Worm (Caenorhabditis elegans) whole organism, young adult: ENCODE measurements around the gene ZK856.11.

Experiments used
- B0019.2 ChIP-seq: fragments of 200-800 bp; sonication (Bioruptor generic); conservative IDR thresholded peaks from 2 replicates; pipeline ENCODE4 v1.3.6; 2022; ENCODE audit warnings: missing genetic modification reagents, missing genetic modification characterization, missing compliant biosample characterization
- B0035.1 ChIP-seq: sonication (generic microtip); optimal IDR thresholded peaks from 2 replicates; lab custom pipeline; 2016; ENCODE audit warnings: missing genetic modification characterization, mild to moderate bottlenecking, missing compliant biosample characterization, missing genotype, missing genetic modification reagents
- B0336.3 ChIP-seq: fragments of 200-800 bp; sonication (Bioruptor generic); IDR thresholded peaks from 2 replicates; pipeline ENCODE4 v1.3.6; 2022; ENCODE audit warnings: missing genetic modification characterization, missing compliant biosample characterization
- C06A6.2 ChIP-seq: fragments of 200-800 bp; sonication (Bioruptor generic); conservative IDR thresholded peaks from 2 replicates; pipeline ENCODE4 v1.3.6; 2022; ENCODE audit warnings: missing genetic modification characterization, missing compliant biosample characterization
- D2030.7 ChIP-seq: fragments of 200-800 bp; sonication (Bioruptor generic); IDR thresholded peaks from 2 replicates; pipeline ENCODE4 v1.3.6; 2022; ENCODE audit warnings: missing genetic modification reagents, missing genetic modification characterization, missing compliant biosample characterization
- F22D6.2 ChIP-seq: sonication (generic microtip); optimal IDR thresholded peaks from 2 replicates; lab custom pipeline; 2016; ENCODE audit warnings: mild to moderate bottlenecking, missing genetic modification characterization, missing compliant biosample characterization
- F37B4.10 ChIP-seq: fragments of 200-800 bp; sonication (Bioruptor generic); IDR thresholded peaks from 2 replicates; pipeline ENCODE4 v1.3.6; 2022; ENCODE audit warnings: missing genetic modification characterization, missing compliant biosample characterization
- F49E8.2 ChIP-seq: sonication (generic microtip); optimal IDR thresholded peaks from 3 replicates; lab custom pipeline; 2017; ENCODE audit warnings: missing genetic modification characterization, mild to moderate bottlenecking, missing compliant biosample characterization, antibody characterized with exemption, moderate library complexity; ENCODE audit not compliant: insufficient read depth
- F57C9.4 ChIP-seq: sonication (generic microtip); optimal IDR thresholded peaks from 2 replicates; lab custom pipeline; 2017; ENCODE audit warnings: mild to moderate bottlenecking, missing genetic modification characterization, missing compliant biosample characterization
- K12H6.12 ChIP-seq: fragments of 200-800 bp; sonication (Bioruptor generic); optimal IDR thresholded peaks from 2 replicates; lab custom pipeline; 2018; ENCODE audit warnings: mild to moderate bottlenecking, missing genetic modification characterization, missing compliant biosample characterization
- T07F8.4 ChIP-seq: sonication (generic microtip); optimal IDR thresholded peaks from 2 replicates; lab custom pipeline; 2016; ENCODE audit warnings: mild to moderate bottlenecking, missing genetic modification characterization, moderate library complexity, missing compliant biosample characterization
- T26A5.8 ChIP-seq: sonication (generic microtip); optimal IDR thresholded peaks from 2 replicates; lab custom pipeline; 2016; ENCODE audit warnings: missing genetic modification characterization, missing compliant biosample characterization
- Y56A3A.18 ChIP-seq: fragments of 200-800 bp; sonication (Bioruptor generic); IDR thresholded peaks from 2 replicates; pipeline ENCODE4 v1.3.6; 2022; ENCODE audit warnings: missing genetic modification reagents, missing genetic modification characterization, missing compliant biosample characterization
- Y67H2A.10 ChIP-seq: fragments of 200-800 bp; sonication (Bioruptor generic); conservative IDR thresholded peaks from 2 replicates; pipeline ENCODE4 v1.3.6; 2022; ENCODE audit warnings: missing genetic modification reagents, missing genetic modification characterization, missing compliant biosample characterization
- Y95B8A.8 ChIP-seq: fragments of 200-800 bp; sonication (Bioruptor generic); IDR thresholded peaks from 2 replicates; pipeline ENCODE4 v1.3.6; 2022; ENCODE audit warnings: missing genetic modification reagents, missing genetic modification characterization, missing compliant biosample characterization
- ama-1 ChIP-seq, 3 experiments: fragments of 150-350 bp in 1 of 3; sonication (generic microtip) in 2 of 3; optimal IDR thresholded peaks; 2 replicates each; lab custom pipeline; 2014 to 2018; ENCODE audit warnings: missing biosample characterization in 2 of 3, missing genetic modification characterization in 2 of 3, missing genetic modification reagents in 2 of 3
- aptf-2 ChIP-seq: fragments of 200-800 bp; sonication (Bioruptor generic); conservative IDR thresholded peaks from 2 replicates; pipeline ENCODE4 v1.3.6; 2022; ENCODE audit warnings: missing genetic modification reagents, missing genetic modification characterization, missing compliant biosample characterization
- attf-3 ChIP-seq: fragments of 200-800 bp; sonication (Bioruptor generic); conservative IDR thresholded peaks from 2 replicates; pipeline ENCODE4 v1.3.6; 2022; ENCODE audit warnings: missing genetic modification reagents, missing genetic modification characterization, missing compliant biosample characterization
- ccch-3 ChIP-seq: fragments of 200-800 bp; sonication (Bioruptor generic); optimal IDR thresholded peaks from 2 replicates; lab custom pipeline; 2018; ENCODE audit warnings: mild to moderate bottlenecking, missing genetic modification characterization, missing compliant biosample characterization
- cebp-1 ChIP-seq, 2 experiments: fragments of 200-800 bp in 1 of 2; sonication (Bioruptor generic) in 1 of 2; sonication (generic microtip) in 1 of 2; IDR thresholded peaks in 1 of 2; optimal IDR thresholded peaks in 1 of 2; 2 replicates each; pipeline versions ENCODE4 v1.3.6 to Lab custom; 2017 to 2022; ENCODE audit warnings: missing compliant biosample characterization in 2 of 2, missing genetic modification characterization in 2 of 2, mild to moderate bottlenecking in 1 of 2, missing genetic modification reagents in 1 of 2, moderate library complexity in 1 of 2
- ceh-58 ChIP-seq: fragments of 200-800 bp; sonication (Bioruptor generic); IDR thresholded peaks from 2 replicates; pipeline ENCODE4 v1.3.6; 2022; ENCODE audit warnings: missing genetic modification characterization, missing compliant biosample characterization
- ceh-79 ChIP-seq: sonication (generic microtip); optimal IDR thresholded peaks from 2 replicates; lab custom pipeline; 2017; ENCODE audit warnings: mild to moderate bottlenecking, missing genetic modification characterization, missing compliant biosample characterization
- die-1 ChIP-seq: sonication (generic microtip); optimal IDR thresholded peaks from 2 replicates; lab custom pipeline; 2016; ENCODE audit warnings: missing genotype, mild to moderate bottlenecking, missing genetic modification characterization, missing compliant biosample characterization
- dpff-1 ChIP-seq: sonication (generic microtip); optimal IDR thresholded peaks from 2 replicates; lab custom pipeline; 2017; ENCODE audit warnings: mild to moderate bottlenecking, missing genetic modification characterization, missing compliant biosample characterization
- egl-44 ChIP-seq: fragments of 200-800 bp; sonication (Bioruptor generic); IDR thresholded peaks from 2 replicates; pipeline ENCODE4 v1.3.6; 2022; ENCODE audit warnings: missing genetic modification reagents, missing genetic modification characterization, missing compliant biosample characterization
- fkh-3 ChIP-seq: sonication (generic microtip); optimal IDR thresholded peaks from 2 replicates; lab custom pipeline; 2016; ENCODE audit warnings: mild to moderate bottlenecking, missing genetic modification characterization, missing compliant biosample characterization
- gei-17 ChIP-seq: fragments of 200-800 bp; sonication (Bioruptor generic); optimal IDR thresholded peaks from 2 replicates; lab custom pipeline; 2018; ENCODE audit warnings: mild to moderate bottlenecking, missing genetic modification characterization, missing compliant biosample characterization
- him-1 ChIP-seq: sonication (generic microtip); optimal IDR thresholded peaks from 2 replicates; lab custom pipeline; 2016; ENCODE audit warnings: missing genotype, missing genetic modification reagents, missing genetic modification characterization, missing compliant biosample characterization
- hmg-20 ChIP-seq: fragments of 200-800 bp; sonication (Bioruptor generic); IDR thresholded peaks from 2 replicates; pipeline ENCODE4 v1.3.6; 2022; ENCODE audit warnings: missing genetic modification reagents, missing genetic modification characterization, missing compliant biosample characterization
- hrde-1 ChIP-seq: sonication (generic microtip); optimal IDR thresholded peaks from 2 replicates; lab custom pipeline; 2016; ENCODE audit warnings: missing genetic modification characterization, mild to moderate bottlenecking, missing compliant biosample characterization, moderate library complexity, missing genotype, missing genetic modification reagents, borderline replicate concordance
- let-526 ChIP-seq: fragments of 200-800 bp; sonication (Bioruptor generic); IDR thresholded peaks from 2 replicates; pipeline ENCODE4 v1.3.6; 2022; ENCODE audit warnings: missing genetic modification reagents, missing genetic modification characterization, missing compliant biosample characterization
- let-607 ChIP-seq, 2 experiments: fragments of 200-800 bp in 1 of 2; sonication (Bioruptor generic) in 1 of 2; sonication (generic microtip) in 1 of 2; optimal IDR thresholded peaks; 2 replicates each; lab custom pipeline; 2016 to 2018; ENCODE audit warnings: mild to moderate bottlenecking in 2 of 2, missing compliant biosample characterization in 2 of 2, missing genetic modification characterization in 2 of 2, moderate library complexity in 2 of 2, missing genotype in 1 of 2
- madf-10 ChIP-seq: sonication (generic microtip); optimal IDR thresholded peaks from 2 replicates; lab custom pipeline; 2016; ENCODE audit warnings: mild to moderate bottlenecking, missing genetic modification characterization, missing compliant biosample characterization
- madf-6 ChIP-seq: fragments of 200-800 bp; sonication (Bioruptor generic); IDR thresholded peaks from 2 replicates; pipeline ENCODE4 v1.3.6; 2022; ENCODE audit warnings: missing genetic modification reagents, missing genetic modification characterization, missing compliant biosample characterization
- nfyb-1 ChIP-seq: fragments of 200-800 bp; sonication (Bioruptor generic); IDR thresholded peaks from 2 replicates; pipeline ENCODE4 v1.3.6; 2022; ENCODE audit warnings: missing genetic modification reagents, missing genetic modification characterization, missing compliant biosample characterization
- pbrm-1 ChIP-seq: fragments of 200-800 bp; sonication (Bioruptor generic); IDR thresholded peaks from 2 replicates; pipeline ENCODE4 v1.3.6; 2022; ENCODE audit warnings: missing genetic modification reagents, missing genetic modification characterization, missing compliant biosample characterization
- pha-4 ChIP-seq: fragments of 150-350 bp; sonication (generic microtip); optimal IDR thresholded peaks from 2 replicates; lab custom pipeline; 2014; ENCODE audit warnings: missing biosample characterization, missing genetic modification reagents, missing genetic modification characterization
- snpc-1.3 ChIP-seq: sonication (generic microtip); optimal IDR thresholded peaks from 2 replicates; lab custom pipeline; 2017; ENCODE audit warnings: missing genetic modification characterization, mild to moderate bottlenecking, missing compliant biosample characterization, antibody characterized with exemption, moderate library complexity, missing genotype, missing genetic modification reagents; ENCODE audit not compliant: insufficient read depth
- snpc-3.4 ChIP-seq: sonication (generic microtip); optimal IDR thresholded peaks from 2 replicates; lab custom pipeline; 2017; ENCODE audit warnings: missing genetic modification characterization, mild to moderate bottlenecking, missing compliant biosample characterization, antibody characterized with exemption, moderate library complexity, missing genotype, missing genetic modification reagents
- tbx-9 ChIP-seq: sonication (generic microtip); optimal IDR thresholded peaks from 2 replicates; lab custom pipeline; 2016; ENCODE audit warnings: borderline replicate concordance, missing genetic modification characterization, inconsistent platforms, missing compliant biosample characterization
- tlf-1 ChIP-seq: fragments of 200-800 bp; sonication (Bioruptor generic); optimal IDR thresholded peaks from 2 replicates; lab custom pipeline; 2018; ENCODE audit warnings: mild to moderate bottlenecking, missing genetic modification characterization, missing compliant biosample characterization
- ztf-28 ChIP-seq: fragments of 200-800 bp; sonication (Bioruptor generic); IDR thresholded peaks from 2 replicates; pipeline ENCODE4 v1.3.6; 2022; ENCODE audit warnings: missing genetic modification reagents, missing genetic modification characterization, missing compliant biosample characterization

The ZK856.11 gene

DNA sequence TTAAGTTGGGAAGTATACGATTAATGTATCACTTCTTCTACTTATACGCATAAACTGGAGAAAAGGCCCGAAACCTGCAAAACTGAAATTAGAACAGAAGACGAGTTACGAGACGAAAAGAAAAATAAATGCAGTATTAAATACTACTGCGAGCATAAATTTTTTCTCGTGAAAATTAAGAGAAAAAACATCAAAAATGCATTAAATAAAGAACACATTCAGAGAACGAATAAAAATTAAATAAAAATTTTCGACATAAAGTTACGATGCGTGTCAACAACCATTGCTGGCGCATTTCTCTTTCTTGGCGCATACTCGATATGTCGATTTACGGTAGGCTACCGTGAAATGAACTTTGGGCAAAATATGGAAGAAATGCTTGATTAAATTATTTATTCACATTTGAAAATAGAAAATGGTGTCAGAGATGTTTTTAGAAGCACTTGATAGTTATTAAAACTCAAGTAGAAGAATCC lies at the start of gene ZK856.11, which contains the start of gene ZK856.19 (continued):
- TF ChIP-seq K12H6.12 (tag; lab: Kevin White, UChicago) (no peak), tbx-9 (tag; lab: Kevin White, UChicago) (no peak), T26A5.8 (tag; lab: Kevin White, UChicago) (no peak), B0019.2 (GFP tag; lab: Robert Waterston, UW) (no peak), Y67H2A.10 (GFP tag; lab: Robert Waterston, UW) (no peak), D2030.7 (peak; percentile 17; the same call in 1 of the 2 replicates), gei-17 (GFP tag; lab: Kevin White, UChicago) (no peak), madf-10 (peak; percentile 29), hrde-1 (peak; percentile 0), ccch-3 (GFP tag; lab: Kevin White, UChicago) (no peak), let-526 (no peak), C06A6.2 (GFP tag; lab: Robert Waterston, UW) (no peak), hmg-20 (GFP tag; lab: Robert Waterston, UW) (no peak), F57C9.4 (tag; lab: Kevin White, UChicago) (no peak), tlf-1 (no peak), aptf-2 (no peak), ama-1 (optimal IDR thresholded peaks at IDR 0.05; lab: Kevin White, UChicago) (no peak), ama-1 (GFP tag; optimal IDR thresholded peaks at IDR 0.05; lab: Kevin White, UChicago) (no peak), pbrm-1 (GFP tag; lab: Robert Waterston, UW) (0 out of 2 replicates have a peak, but pooled peaks have one; percentile 20), ztf-28 (GFP tag; lab: Robert Waterston, UW) (no peak), madf-6 (GFP tag; lab: Robert Waterston, UW) (peak; percentile 24; the same call in 1 of the 2 replicates), attf-3 (GFP tag; lab: Robert Waterston, UW) (no peak), B0035.1 (no peak)

DNA sequence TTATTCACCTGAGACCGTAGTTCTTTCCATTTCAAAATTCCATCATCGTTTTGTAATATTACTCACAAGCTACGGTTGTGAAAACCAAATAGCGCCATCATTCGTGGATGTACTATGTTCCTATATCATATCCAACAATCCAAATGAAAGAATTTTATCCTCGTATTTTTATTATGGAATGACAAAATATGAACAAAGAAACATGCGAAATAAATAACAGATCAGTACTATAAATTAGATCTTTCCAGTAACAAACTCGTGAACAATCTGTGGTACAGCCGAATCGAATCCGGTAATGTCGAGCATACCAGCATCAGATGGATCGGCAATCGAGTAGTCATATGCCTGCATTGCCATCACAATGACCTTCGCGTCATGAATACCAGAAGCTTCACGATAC lies 47.9 kb upstream of the ZK856.11 start:
- TF ChIP-seq pha-4 (tag; lab: Kevin White, UChicago) (no peak), T07F8.4 (tag; lab: Kevin White, UChicago) (no peak), B0336.3 (GFP tag; lab: Robert Waterston, UW) (peak; percentile 53; the same call in 1 of the 2 replicates), snpc-3.4 (tag; lab: Kevin White, UChicago) (no peak), madf-6 (GFP tag; lab: Robert Waterston, UW) (0 out of 2 replicates have a peak, but pooled peaks have one; percentile 11), ama-1 (optimal IDR thresholded peaks at IDR 0.05; lab: Kevin White, UChicago) (no peak), ama-1 (GFP tag; optimal IDR thresholded peaks at IDR 0.05; lab: Kevin White, UChicago) (peak in 1 of 2 experiments; percentile 64), Y56A3A.18 (GFP tag; lab: Robert Waterston, UW) (peak; percentile 44; the same call in 1 of the 2 replicates), him-1 (tag; lab: Kevin White, UChicago) (peak; percentile 25), cebp-1 (GFP tag; IDR thresholded peaks at IDR 0.05; lab: Robert Waterston, UW) (no peak; the same call in 1 of the 2 replicates), cebp-1 (tag; optimal IDR thresholded peaks at IDR 0.05; lab: Kevin White, UChicago) (peak; percentile 24), F49E8.2 (tag; lab: Kevin White, UChicago) (peak; percentile 10), Y95B8A.8 (peak; percentile 67; the same call in 1 of the 2 replicates)

DNA sequence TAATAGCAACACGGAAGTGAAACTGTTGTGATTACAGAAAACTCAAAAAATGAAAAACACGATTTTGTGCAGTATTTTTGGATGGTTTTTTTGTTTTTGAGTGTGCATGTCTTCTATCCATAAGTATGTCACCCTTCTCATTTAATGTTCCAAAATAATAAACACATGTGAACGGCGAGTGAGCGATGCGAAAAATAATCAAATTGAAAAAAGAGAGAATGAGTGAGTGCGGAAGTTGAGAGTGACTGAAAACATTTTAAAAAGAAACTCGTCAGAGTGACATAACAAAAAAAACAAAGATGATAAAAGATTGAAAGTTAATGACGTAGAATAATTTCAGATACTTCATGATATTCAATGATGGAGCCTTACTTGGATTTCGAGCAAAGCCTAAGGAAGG lies 44.8 kb upstream of the ZK856.11 start:
- TF ChIP-seq F22D6.2 (tag; lab: Kevin White, UChicago) (no peak), F37B4.10 (GFP tag; lab: Robert Waterston, UW) (no peak), ceh-58 (GFP tag; lab: Robert Waterston, UW) (no peak), hrde-1 (no peak), let-526 (no peak), ceh-79 (tag; lab: Kevin White, UChicago) (no peak), die-1 (tag; lab: Kevin White, UChicago) (no peak), fkh-3 (tag; lab: Kevin White, UChicago) (no peak), let-607 (tag; optimal IDR thresholded peaks at IDR 0.05; lab: Kevin White, UChicago) (no peak), dpff-1 (tag; lab: Kevin White, UChicago) (no peak), him-1 (tag; lab: Kevin White, UChicago) (no peak), nfyb-1 (GFP tag; lab: Robert Waterston, UW) (no peak), gei-17 (GFP tag; lab: Kevin White, UChicago) (no peak), egl-44 (GFP tag; lab: Robert Waterston, UW) (no peak), snpc-1.3 (tag; lab: Kevin White, UChicago) (no peak)
